Fruit fly (Drosophila melanogaster) whole organism, embryonic: ENCODE data around the gene 14-3-3epsilon.

Experiments
- Adf1 ChIP-seq: fragments of 200-800 bp; sonication (Bioruptor generic); IDR thresholded peaks from 2 replicates; pipeline ENCODE4 v1.3.6; 2022; ENCODE audit warnings: missing biosample characterization, missing genetic modification characterization
- Asciz ChIP-seq: fragments of 200-800 bp; sonication (Bioruptor generic); optimal IDR thresholded peaks from 2 replicates; lab custom pipeline; 2017; ENCODE audit warnings: missing biosample characterization, mild to moderate bottlenecking, missing genetic modification characterization, missing genetic modification reagents
- CG10431 ChIP-seq: fragments of 200-800 bp; sonication (Bioruptor generic); optimal IDR thresholded peaks from 3 replicates; lab custom pipeline; 2018; ENCODE audit warnings: missing biosample characterization, mild to moderate bottlenecking, missing genetic modification characterization
- CG12104 ChIP-seq: fragments of 200-800 bp; sonication (Bioruptor generic); optimal IDR thresholded peaks from 3 replicates; lab custom pipeline; 2016; ENCODE audit warnings: missing biosample characterization, missing genetic modification characterization
- CG12155 ChIP-seq: fragments of 200-800 bp; sonication (Bioruptor generic); optimal IDR thresholded peaks from 3 replicates; lab custom pipeline; 2016; ENCODE audit warnings: missing biosample characterization, missing genetic modification characterization
- CG13894 ChIP-seq: fragments of 200-800 bp; sonication (Bioruptor generic); optimal IDR thresholded peaks from 3 replicates; lab custom pipeline; 2018; ENCODE audit warnings: missing biosample characterization, mild to moderate bottlenecking, missing genetic modification characterization, moderate library complexity
- CG15011 ChIP-seq: fragments of 200-800 bp; sonication (Bioruptor generic); optimal IDR thresholded peaks from 3 replicates; lab custom pipeline; 2018; ENCODE audit warnings: missing biosample characterization, mild to moderate bottlenecking, missing genetic modification characterization
- CG15696 ChIP-seq: fragments of 200-800 bp; sonication (Bioruptor generic); optimal IDR thresholded peaks from 2 replicates; lab custom pipeline; 2019; ENCODE audit warnings: missing biosample characterization, mild to moderate bottlenecking, missing genetic modification characterization, moderate library complexity
- CG1602 ChIP-seq: fragments of 200-800 bp; sonication (Bioruptor generic); optimal IDR thresholded peaks from 3 replicates; lab custom pipeline; 2016; ENCODE audit warnings: missing biosample characterization, missing genetic modification characterization
- CG16863 ChIP-seq: fragments of 200-800 bp; sonication (Bioruptor generic); optimal IDR thresholded peaks from 3 replicates; lab custom pipeline; 2016; ENCODE audit warnings: missing biosample characterization, missing genetic modification characterization
- CG1792 ChIP-seq: fragments of 200-800 bp; sonication (Bioruptor generic); optimal IDR thresholded peaks from 2 replicates; lab custom pipeline; 2016; ENCODE audit warnings: missing biosample characterization, missing genetic modification characterization
- CG2116 ChIP-seq: fragments of 200-800 bp; sonication (Bioruptor generic); optimal IDR thresholded peaks from 3 replicates; lab custom pipeline; 2018; ENCODE audit warnings: missing biosample characterization, mild to moderate bottlenecking, missing genetic modification characterization
- CG2202 ChIP-seq: fragments of 200-800 bp; sonication (Bioruptor generic); optimal IDR thresholded peaks from 2 replicates; lab custom pipeline; 2018; ENCODE audit warnings: missing biosample characterization, mild to moderate bottlenecking, missing genetic modification characterization
- CG2712 ChIP-seq: fragments of 200-800 bp; optimal IDR thresholded peaks from 3 replicates; lab custom pipeline; 2019; ENCODE audit warnings: missing biosample characterization, mild to moderate bottlenecking, missing genetic modification characterization, moderate library complexity
- CG31388 ChIP-seq: fragments of 200-800 bp; sonication (Bioruptor generic); optimal IDR thresholded peaks from 2 replicates; lab custom pipeline; 2016; ENCODE audit warnings: missing biosample characterization, missing genetic modification characterization
- CG32532 ChIP-seq: fragments of 200-800 bp; sonication (Bioruptor generic); IDR thresholded peaks from 2 replicates; pipeline ENCODE4 v1.3.6; 2022; ENCODE audit warnings: missing biosample characterization, missing genetic modification characterization
- CG32767 ChIP-seq: fragments of 200-800 bp; sonication (Bioruptor generic); IDR thresholded peaks from 2 replicates; pipeline ENCODE4 v1.3.6; 2022; ENCODE audit warnings: missing biosample characterization, missing genetic modification characterization
- CG3407 ChIP-seq: fragments of 200-800 bp; sonication (Bioruptor generic); optimal IDR thresholded peaks from 2 replicates; lab custom pipeline; 2018; ENCODE audit warnings: missing biosample characterization, mild to moderate bottlenecking, missing genetic modification characterization
- CG4707 ChIP-seq: fragments of 200-800 bp; sonication (Bioruptor generic); optimal IDR thresholded peaks from 2 replicates; lab custom pipeline; 2018; ENCODE audit warnings: missing biosample characterization, mild to moderate bottlenecking, missing genetic modification characterization, moderate library complexity
- CG4730 ChIP-seq: fragments of 200-800 bp; sonication (Bioruptor generic); IDR thresholded peaks from 2 replicates; pipeline ENCODE4 v1.3.6; 2022; ENCODE audit warnings: missing biosample characterization, missing genetic modification characterization
- CG6854 ChIP-seq: fragments of 200-800 bp; sonication (Bioruptor generic); optimal IDR thresholded peaks from 3 replicates; lab custom pipeline; 2017; ENCODE audit warnings: missing biosample characterization, mild to moderate bottlenecking, missing genetic modification characterization
- CG8388 ChIP-seq: fragments of 200-800 bp; sonication (Bioruptor generic); optimal IDR thresholded peaks from 2 replicates; lab custom pipeline; 2019; ENCODE audit warnings: missing biosample characterization, mild to moderate bottlenecking, missing genetic modification characterization, moderate library complexity
- CG9797 ChIP-seq: fragments of 200-800 bp; sonication (Bioruptor generic); optimal IDR thresholded peaks from 3 replicates; lab custom pipeline; 2018; ENCODE audit warnings: missing biosample characterization, mild to moderate bottlenecking, missing genetic modification characterization
- Chrac-16 ChIP-seq: fragments of 200-800 bp; sonication (Bioruptor generic); optimal IDR thresholded peaks from 3 replicates; lab custom pipeline; 2016; ENCODE audit warnings: missing biosample characterization, missing genetic modification characterization
- D19A ChIP-seq: fragments of 200-800 bp; optimal IDR thresholded peaks from 3 replicates; lab custom pipeline; 2019; ENCODE audit warnings: missing biosample characterization, mild to moderate bottlenecking, missing genetic modification characterization, moderate library complexity
- Dll ChIP-seq: fragments of 200-800 bp; sonication (Bioruptor generic); IDR thresholded peaks from 4 replicates; pipeline ENCODE4 v1.3.6; 2022; ENCODE audit warnings: missing biosample characterization, missing genetic modification characterization; ENCODE audit not compliant: partially characterized antibody
- Eip74EF ChIP-seq, 2 experiments: fragments of 200-800 bp in 1 of 2; fragments of >200 bp in 1 of 2; sonication (Bioruptor generic) in 1 of 2; optimal IDR thresholded peaks; 2 replicates each; lab custom pipeline; 2017 to 2019; ENCODE audit warnings: missing biosample characterization in 2 of 2, missing genetic modification characterization in 2 of 2, mild to moderate bottlenecking in 1 of 2, moderate library complexity in 1 of 2
- Gug ChIP-seq: fragments of 200-800 bp; sonication (Bioruptor generic); IDR thresholded peaks from 4 replicates; pipeline ENCODE4 v1.3.6; 2022; ENCODE audit warnings: missing biosample characterization, missing genetic modification characterization
- Med ChIP-seq: fragments of 200-800 bp; sonication (Bioruptor generic); peaks from one replicate; lab custom pipeline; 2016; ENCODE audit warnings: missing biosample characterization, missing genetic modification characterization, mild to moderate bottlenecking, inconsistent platforms, moderate library complexity
- Meics ChIP-seq: fragments of 200-800 bp; sonication (Bioruptor generic); optimal IDR thresholded peaks from 2 replicates; lab custom pipeline; 2017; ENCODE audit warnings: missing biosample characterization, mild to moderate bottlenecking, missing genetic modification characterization
- Xbp1 ChIP-seq: fragments of 200-800 bp; sonication (Bioruptor generic); optimal IDR thresholded peaks from 3 replicates; lab custom pipeline; 2016; ENCODE audit warnings: missing biosample characterization, mild to moderate bottlenecking, missing genetic modification characterization
- aop ChIP-seq: fragments of 200-800 bp; sonication (Bioruptor generic); IDR thresholded peaks from 2 replicates; pipeline ENCODE4 v1.3.6; 2022; ENCODE audit warnings: missing biosample characterization, missing genetic modification characterization
- bbx ChIP-seq: fragments of 200-800 bp; sonication (Bioruptor generic); IDR thresholded peaks from 2 replicates; pipeline ENCODE4 v1.3.6; 2022; ENCODE audit warnings: missing biosample characterization, missing genetic modification characterization; ENCODE audit not compliant: partially characterized antibody
- corto ChIP-seq: fragments of 200-800 bp; sonication (Bioruptor generic); optimal IDR thresholded peaks from 2 replicates; lab custom pipeline; 2016; ENCODE audit warnings: missing biosample characterization, mild to moderate bottlenecking, missing genetic modification characterization, moderate library complexity
- crc ChIP-seq: fragments of 200-800 bp; sonication (Bioruptor generic); optimal IDR thresholded peaks from 2 replicates; lab custom pipeline; 2016; ENCODE audit warnings: missing biosample characterization, missing genetic modification characterization
- dan ChIP-seq: fragments of 200-800 bp; sonication (Bioruptor generic); IDR thresholded peaks from 2 replicates; pipeline ENCODE4 v1.3.6; 2022; ENCODE audit warnings: missing biosample characterization, missing genetic modification characterization
- ewg ChIP-seq: fragments of 200-800 bp; sonication (Bioruptor generic); optimal IDR thresholded peaks from 3 replicates; lab custom pipeline; 2017; ENCODE audit warnings: mild to moderate bottlenecking, missing biosample characterization, missing genetic modification reagents, missing genetic modification characterization
- fd64A ChIP-seq: fragments of 200-800 bp; sonication (Bioruptor generic); optimal IDR thresholded peaks from 3 replicates; lab custom pipeline; 2018; ENCODE audit warnings: missing biosample characterization, mild to moderate bottlenecking, missing genetic modification characterization
- lov ChIP-seq, 2 experiments: fragments of 200-800 bp in 1 of 2; fragments of >200 bp in 1 of 2; sonication (Bioruptor generic) in 1 of 2; IDR thresholded peaks in 1 of 2; optimal IDR thresholded peaks in 1 of 2; 2 replicates in 1 of 2; 3 replicates in 1 of 2; pipeline versions ENCODE4 v1.3.6 to Lab custom; 2017 to 2022; ENCODE audit warnings: missing biosample characterization in 1 of 2, missing genetic modification characterization in 1 of 2
- mirr ChIP-seq: fragments of 200-800 bp; sonication (Bioruptor generic); optimal IDR thresholded peaks from 3 replicates; lab custom pipeline; 2018; ENCODE audit warnings: missing biosample characterization, mild to moderate bottlenecking, missing genetic modification characterization
- oc ChIP-seq: fragments of 200-800 bp; sonication (Bioruptor generic); optimal IDR thresholded peaks from 2 replicates; lab custom pipeline; 2018; ENCODE audit warnings: missing biosample characterization, mild to moderate bottlenecking, missing genetic modification characterization, moderate library complexity
- onecut ChIP-seq: fragments of 200-800 bp; sonication (Bioruptor generic); IDR thresholded peaks from 2 replicates; pipeline ENCODE4 v1.3.6; 2022; ENCODE audit warnings: missing biosample characterization, missing genetic modification characterization
- phol ChIP-seq: fragments of 200-800 bp; sonication (Bioruptor generic); optimal IDR thresholded peaks from 3 replicates; lab custom pipeline; 2018; ENCODE audit warnings: missing biosample characterization, mild to moderate bottlenecking, missing genetic modification characterization, moderate library complexity
- sc ChIP-seq, 3 experiments: fragments of >200 bp in 2 of 3; fragments of 200-800 bp in 1 of 3; sonication (Bioruptor generic) in 1 of 3; optimal IDR thresholded peaks; 2 replicates in 2 of 3; 3 replicates in 1 of 3; lab custom pipeline; 2017; ENCODE audit warnings: mild to moderate bottlenecking in 1 of 3, missing biosample characterization in 1 of 3, missing genetic modification characterization in 1 of 3, missing genetic modification reagents in 1 of 3
- seq ChIP-seq: fragments of 200-800 bp; sonication (Bioruptor generic); IDR thresholded peaks from 2 replicates; pipeline ENCODE4 v1.3.6; 2022; ENCODE audit warnings: missing biosample characterization, missing genetic modification characterization
- so ChIP-seq: fragments of 200-800 bp; sonication (Bioruptor generic); IDR thresholded peaks from 3 replicates; pipeline ENCODE4 v1.3.6; 2022; ENCODE audit warnings: missing biosample characterization, missing genetic modification characterization
- sqz ChIP-seq: fragments of 200-800 bp; sonication (Bioruptor generic); optimal IDR thresholded peaks from 3 replicates; lab custom pipeline; 2018; ENCODE audit warnings: missing biosample characterization, mild to moderate bottlenecking, missing genetic modification characterization
- trh ChIP-seq: fragments of 200-800 bp; sonication (Bioruptor generic); optimal IDR thresholded peaks from 2 replicates; lab custom pipeline; 2016; ENCODE audit warnings: missing biosample characterization, missing genetic modification characterization
- vvl ChIP-seq: fragments of 200-800 bp; sonication (Bioruptor generic); IDR thresholded peaks from 2 replicates; pipeline ENCODE4 v1.3.6; 2022; ENCODE audit warnings: missing biosample characterization, missing genetic modification characterization
- zfh1 ChIP-seq: fragments of 200-800 bp; sonication (Bioruptor generic); IDR thresholded peaks from 3 replicates; pipeline ENCODE4 v1.3.6; 2022; ENCODE audit warnings: missing biosample characterization, missing genetic modification characterization

14-3-3epsilon gene

DNA sequence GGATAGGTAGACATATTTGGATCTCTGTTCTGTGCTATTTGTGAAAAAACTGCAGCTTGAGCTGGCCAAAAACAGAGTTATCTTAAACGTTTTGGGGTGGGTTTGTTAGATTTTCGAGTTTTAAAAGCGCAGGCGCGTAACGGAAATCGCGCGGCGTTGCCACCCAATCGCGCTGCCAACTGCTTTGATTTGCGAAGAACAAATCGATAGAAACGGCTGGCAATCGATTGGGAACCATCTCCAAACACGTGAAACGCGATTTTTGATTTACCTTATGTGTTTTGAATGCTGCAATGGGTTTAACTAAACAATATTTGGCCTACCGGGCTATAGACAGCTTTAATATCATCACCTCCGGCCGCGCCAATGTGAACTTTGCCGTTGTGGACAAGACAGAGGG lies 41.1 kb downstream of the 14-3-3epsilon start, which contains the start of the genes CG14312 and CG8064 (continued):
- TF ChIP-seq CG12104 (no peak), sc (optimal IDR thresholded peaks at IDR 0.05; lab: Kevin White, UChicago) (no peak), sc (GFP tag; optimal IDR thresholded peaks at IDR 0.05; lab: Kevin White, UChicago) (no peak), CG2202 (tag; lab: Kevin White, UChicago) (no peak), CG4730 (GFP tag; lab: Robert Waterston, UW) (no peak), CG9797 (GFP tag; lab: Kevin White, UChicago) (peak; percentile 18), Gug (GFP tag; lab: Robert Waterston, UW) (no peak), CG15011 (GFP tag; lab: Kevin White, UChicago) (no peak), CG12155 (no peak), Med (GFP tag; lab: Kevin White, UChicago) (peak; percentile 55), Adf1 (GFP tag; lab: Robert Waterston, UW) (no peak), Meics (GFP tag; lab: Kevin White, UChicago) (no peak), phol (peak; percentile 15), CG31388 (GFP tag; lab: Kevin White, UChicago) (no peak), dan (GFP tag; lab: Robert Waterston, UW) (no peak), sqz (GFP tag; lab: Kevin White, UChicago) (no peak), fd64A (GFP tag; lab: Kevin White, UChicago) (no peak), corto (GFP tag; lab: Kevin White, UChicago) (no peak), CG1602 (GFP tag; lab: Kevin White, UChicago) (no peak), aop (GFP tag; lab: Robert Waterston, UW) (no peak), crc (GFP tag; lab: Kevin White, UChicago) (no peak), so (GFP tag; lab: Robert Waterston, UW) (no peak), CG13894 (tag; lab: Kevin White, UChicago) (no peak), CG3407 (no peak), seq (GFP tag; lab: Robert Waterston, UW) (peak; percentile 44; the same call in 1 of the 2 replicates), CG8388 (GFP tag; lab: Kevin White, UChicago) (no peak), ewg (peak; percentile 100), CG10431 (no peak), oc (tag; lab: Kevin White, UChicago) (no peak), trh (GFP tag; lab: Kevin White, UChicago) (no peak), CG6854 (GFP tag; lab: Kevin White, UChicago) (no peak), vvl (GFP tag; lab: Robert Waterston, UW) (0 out of 2 replicates have a peak, but pooled peaks have one; percentile 25), CG4707 (GFP tag; lab: Kevin White, UChicago) (no peak), Xbp1 (no peak), Asciz (GFP tag; lab: Kevin White, UChicago) (no peak), CG2712 (no peak), lov (optimal IDR thresholded peaks at IDR 0.05; lab: Kevin White, UChicago) (no peak), lov (GFP tag; IDR thresholded peaks at IDR 0.05; lab: Robert Waterston, UW) (no peak), onecut (GFP tag; lab: Robert Waterston, UW) (peak; percentile 48), Chrac-16 (GFP tag; lab: Kevin White, UChicago) (no peak), bbx (GFP tag; lab: Robert Waterston, UW) (peak; percentile 65), CG15696 (tag; lab: Kevin White, UChicago) (no peak), CG32767 (GFP tag; lab: Robert Waterston, UW) (no peak), Eip74EF (GFP tag; optimal IDR thresholded peaks at IDR 0.05; lab: Kevin White, UChicago) (no peak), CG32532 (GFP tag; lab: Robert Waterston, UW) (no peak), CG2116 (GFP tag; lab: Kevin White, UChicago) (peak; percentile 76), D19A (tag; lab: Kevin White, UChicago) (no peak), mirr (GFP tag; lab: Kevin White, UChicago) (no peak), Dll (peak; percentile 75; the same call in 3 of the 4 replicates), CG16863 (GFP tag; lab: Kevin White, UChicago) (no peak), zfh1 (GFP tag; lab: Robert Waterston, UW) (0 out of 3 replicates have a peak, but pooled peaks have one; percentile 15), CG1792 (GFP tag; lab: Kevin White, UChicago) (no peak)
